Worm (Caenorhabditis elegans) whole organism, L1 larva: ENCODE data around the gene ugt-20.

Experiments
- ama-1 ChIP-seq: fragments of 150-350 bp; optimal IDR thresholded peaks from 2 replicates; lab custom pipeline; 2014
- ceh-82 ChIP-seq, 3 experiments: fragments of 150-350 bp in 1 of 3; sonication (generic microtip) in 2 of 3; optimal IDR thresholded peaks; 2 replicates each; lab custom pipeline; 2014 to 2017; ENCODE audit warnings: missing biosample characterization in 3 of 3, missing genetic modification characterization in 3 of 3
- elt-2 ChIP-seq: sonication (generic microtip); optimal IDR thresholded peaks from 2 replicates; lab custom pipeline; 2016; ENCODE audit warnings: missing genetic modification characterization, mild to moderate bottlenecking, inconsistent platforms, missing compliant biosample characterization, missing genetic modification reagents
- grh-1 ChIP-seq: fragments of 200-800 bp; sonication (Bioruptor generic); IDR thresholded peaks from 2 replicates; pipeline ENCODE4 v1.3.6; 2022; ENCODE audit warnings: missing genetic modification reagents, missing genetic modification characterization, missing compliant biosample characterization
- lin-14 ChIP-seq: fragments of 200-800 bp; sonication (Bioruptor generic); optimal IDR thresholded peaks from 2 replicates; lab custom pipeline; 2018; ENCODE audit warnings: mild to moderate bottlenecking, missing genetic modification characterization, moderate library complexity, missing compliant biosample characterization
- lin-15B ChIP-seq: fragments of 150-350 bp; sonication (generic microtip); optimal IDR thresholded peaks from 3 replicates; lab custom pipeline; 2014; ENCODE audit warnings: missing biosample characterization, missing genetic modification characterization
- lsy-2 ChIP-seq, 2 experiments: fragments of 150-350 bp; optimal IDR thresholded peaks; 2 replicates each; lab custom pipeline; 2014; ENCODE audit warnings: missing biosample characterization in 2 of 2, missing genetic modification characterization in 2 of 2
- mep-1 ChIP-seq: fragments of 150-350 bp; optimal IDR thresholded peaks from 2 replicates; lab custom pipeline; 2014; ENCODE audit warnings: missing biosample characterization, missing genetic modification characterization
- nhr-28 ChIP-seq: fragments of 150-350 bp; optimal IDR thresholded peaks from 2 replicates; lab custom pipeline; 2014; ENCODE audit warnings: missing biosample characterization, missing genetic modification characterization
- nhr-77 ChIP-seq: fragments of 150-350 bp; optimal IDR thresholded peaks from 2 replicates; lab custom pipeline; 2014; ENCODE audit warnings: missing biosample characterization, missing genetic modification characterization
- pqm-1 ChIP-seq: sonication (generic microtip); optimal IDR thresholded peaks from 3 replicates; lab custom pipeline; 2017; ENCODE audit warnings: missing biosample characterization, missing genetic modification characterization
- tbx-2 ChIP-seq: sonication (generic microtip); optimal IDR thresholded peaks from 2 replicates; lab custom pipeline; 2016; ENCODE audit warnings: missing genetic modification characterization, missing compliant biosample characterization
- unc-62 ChIP-seq: fragments of 150-350 bp; optimal IDR thresholded peaks from 2 replicates; lab custom pipeline; 2014; ENCODE audit warnings: missing biosample characterization, missing genetic modification reagents, missing genetic modification characterization

DNA sequence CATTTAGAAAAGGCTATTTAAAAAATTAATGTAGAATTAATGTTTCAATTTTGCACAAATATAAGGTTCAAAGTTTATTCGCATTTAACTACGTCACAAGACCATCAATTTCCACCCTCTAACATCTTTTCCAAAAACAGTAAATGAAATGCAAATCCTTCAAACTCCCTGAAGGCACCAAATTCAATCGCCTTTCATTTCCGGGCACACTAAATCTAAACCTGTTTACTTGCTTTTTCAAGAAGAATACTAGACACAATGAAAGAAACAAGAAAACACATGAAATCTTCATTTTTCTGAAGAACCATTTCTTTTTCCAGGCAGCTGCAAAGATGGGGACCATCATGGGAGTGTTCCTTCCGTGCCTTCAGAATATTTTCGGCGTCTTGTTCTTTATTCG lies 18.2 kb downstream of the ugt-20 start:
- TF ChIP-seq pqm-1 (tag; lab: Kevin White, UChicago): no peak
- no peak for TF ChIP-seq grh-1 (GFP tag; lab: Robert Waterston, UW)
- TF ChIP-seq lin-15B (tag; lab: Kevin White, UChicago): no peak
- TF ChIP-seq ama-1 (lab: Kevin White, UChicago): no peak
- no peak for TF ChIP-seq ceh-82 (tag; optimal IDR thresholded peaks at IDR 0.05; lab: Kevin White, UChicago)
- TF ChIP-seq lin-14: peak; percentile 52
- no peak for TF ChIP-seq lsy-2 (tag; optimal IDR thresholded peaks at IDR 0.05; lab: Kevin White, UChicago)
- TF ChIP-seq nhr-28 (tag; lab: Kevin White, UChicago): no peak
- no peak for TF ChIP-seq nhr-77 (tag; lab: Kevin White, UChicago)
- no peak for TF ChIP-seq tbx-2 (tag; lab: Kevin White, UChicago)
- TF ChIP-seq unc-62 (GFP tag; lab: Kevin White, UChicago): no peak
- TF ChIP-seq elt-2 (tag; lab: Kevin White, UChicago): no peak
- TF ChIP-seq mep-1 (tag; lab: Kevin White, UChicago): no peak
